Worm (Caenorhabditis elegans): ENCODE data around the gene sms-1.

ce11 chrIV:11498169-11498568 is at the start of gene sms-1:
- TF ChIP-seq unc-62 (GFP tag; optimal IDR thresholded peaks at IDR 0.05) (no peak), die-1 (tag; optimal IDR thresholded peaks at IDR 0.05) (no peak), akir-1 (GFP tag; optimal IDR thresholded peaks at IDR 0.05) (no peak), ceh-79 (tag; optimal IDR thresholded peaks at IDR 0.05) (no peak), aptf-2 (GFP tag; conservative IDR thresholded peaks at IDR 0.05) (no peak), sdz-38 (tag; optimal IDR thresholded peaks at IDR 0.05) (no peak), egl-44 (GFP tag; IDR thresholded peaks at IDR 0.05) (no peak), snpc-4 (GFP tag; optimal IDR thresholded peaks at IDR 0.05) (no peak), snpc-4 (tag; optimal IDR thresholded peaks at IDR 0.05) (no peak)
